Worm (Caenorhabditis elegans) whole organism, early embryonic: ENCODE measurements around the gene hal-2.

Experiments
- B0310.2 ChIP-seq: sonication (generic microtip); optimal IDR thresholded peaks from 2 replicates; lab custom pipeline; 2016; ENCODE audit warnings: mild to moderate bottlenecking, missing genetic modification characterization, missing compliant biosample characterization
- ama-1 ChIP-seq: fragments of 150-350 bp; optimal IDR thresholded peaks from 2 replicates; lab custom pipeline; 2014
- ceh-36 ChIP-seq: sonication (generic microtip); optimal IDR thresholded peaks from 2 replicates; lab custom pipeline; 2016; ENCODE audit warnings: missing genetic modification characterization, inconsistent platforms, missing compliant biosample characterization
- flt-1 ChIP-seq: fragments of 200-800 bp; sonication (Bioruptor generic); IDR thresholded peaks from 2 replicates; pipeline ENCODE4 v1.3.6; 2022; ENCODE audit warnings: missing genetic modification characterization, missing compliant biosample characterization
- hmbx-1 ChIP-seq: sonication (generic microtip); optimal IDR thresholded peaks from 2 replicates; lab custom pipeline; 2016; ENCODE audit warnings: mild to moderate bottlenecking, missing genetic modification characterization, missing compliant biosample characterization
- scrt-1 ChIP-seq: fragments of 200-800 bp; sonication (Bioruptor generic); IDR thresholded peaks from 2 replicates; pipeline ENCODE4 v1.3.6; 2022; ENCODE audit warnings: missing genetic modification characterization, missing compliant biosample characterization
- sea-1 ChIP-seq: fragments of 200-800 bp; sonication (Bioruptor generic); conservative IDR thresholded peaks from 2 replicates; pipeline ENCODE4 v1.3.6; 2022; ENCODE audit warnings: missing genetic modification characterization, missing compliant biosample characterization
- tbx-11 ChIP-seq: fragments of 200-800 bp; sonication (Bioruptor generic); IDR thresholded peaks from 2 replicates; pipeline ENCODE4 v1.3.6; 2022; ENCODE audit warnings: missing genetic modification characterization, missing compliant biosample characterization
- tbx-37 ChIP-seq: fragments of 200-800 bp; sonication (Bioruptor generic); conservative IDR thresholded peaks from 2 replicates; pipeline ENCODE4 v1.3.6; 2022; ENCODE audit warnings: missing genetic modification reagents, missing genetic modification characterization, missing compliant biosample characterization

DNA sequence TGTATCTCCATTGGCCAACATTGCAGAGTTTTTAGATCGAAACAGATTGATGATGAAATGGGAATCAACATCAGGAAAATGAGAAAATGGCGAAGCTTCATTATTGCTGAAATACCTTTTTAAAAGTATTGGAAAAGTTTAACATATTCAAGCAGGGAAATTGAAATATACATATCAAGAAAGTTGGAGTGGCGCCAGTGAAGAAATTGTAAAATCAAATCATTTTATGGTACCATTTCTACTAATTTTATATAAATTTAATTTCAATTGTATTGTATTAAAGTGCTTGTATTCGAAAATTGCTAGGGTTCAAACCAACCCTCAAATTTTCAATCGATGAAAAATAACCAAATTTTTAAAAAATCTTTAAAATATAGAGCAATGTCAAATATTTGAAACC is 17.7 kb upstream of the hal-2 start, which contains the start of gene srt-55:
- TF ChIP-seq ama-1 (lab: Kevin White, UChicago): no peak
- no peak for TF ChIP-seq tbx-37 (GFP tag; lab: Robert Waterston, UW)
- no peak for TF ChIP-seq flt-1
- TF ChIP-seq hmbx-1 (tag; lab: Kevin White, UChicago): no peak
- no peak for TF ChIP-seq tbx-11 (GFP tag; lab: Robert Waterston, UW)
- TF ChIP-seq scrt-1: no peak
- TF ChIP-seq ceh-36 (tag; lab: Kevin White, UChicago): no peak
- TF ChIP-seq sea-1 (GFP tag; lab: Robert Waterston, UW): no peak
- TF ChIP-seq B0310.2: no peak
